Fruit fly (Drosophila melanogaster) whole organism, prepupa: ENCODE data around the gene Atg3.
A peak's percentile ranks its signal among the peaks of the same experiment; 100 is the strongest.

Experiments used
- CG10631 ChIP-seq: fragments of 200-800 bp; sonication (Bioruptor generic); optimal IDR thresholded peaks from 2 replicates; lab custom pipeline; 2016; ENCODE audit warnings: missing biosample characterization, missing genetic modification characterization
- CG10669 ChIP-seq: fragments of 200-800 bp; sonication (Bioruptor generic); optimal IDR thresholded peaks from 3 replicates; lab custom pipeline; 2018; ENCODE audit warnings: missing biosample characterization, mild to moderate bottlenecking, missing genetic modification characterization, moderate library complexity
- CG11294 ChIP-seq: fragments of 200-800 bp; sonication (Bioruptor generic); IDR thresholded peaks from 2 replicates; pipeline ENCODE4 v1.3.6; 2022; ENCODE audit warnings: missing biosample characterization, missing genetic modification characterization
- CG11762 ChIP-seq: fragments of 200-800 bp; sonication (Bioruptor generic); optimal IDR thresholded peaks from 3 replicates; lab custom pipeline; 2016; ENCODE audit warnings: missing biosample characterization, missing genetic modification characterization; ENCODE audit not compliant: insufficient read depth
- CG11902 ChIP-seq: fragments of 200-800 bp; sonication (Bioruptor generic); optimal IDR thresholded peaks from 3 replicates; lab custom pipeline; 2016; ENCODE audit warnings: missing biosample characterization, missing genetic modification characterization
- CG15336 ChIP-seq: fragments of 200-800 bp; sonication (Bioruptor generic); IDR thresholded peaks from 2 replicates; pipeline ENCODE4 v1.3.6; 2022; ENCODE audit warnings: missing biosample characterization, missing genetic modification characterization
- CG16779 ChIP-seq: fragments of 200-800 bp; sonication (Bioruptor generic); optimal IDR thresholded peaks from 3 replicates; lab custom pipeline; 2017; ENCODE audit warnings: missing biosample characterization, mild to moderate bottlenecking, missing genetic modification characterization
- CG3032 ChIP-seq: fragments of 200-800 bp; optimal IDR thresholded peaks from 2 replicates; lab custom pipeline; 2019; ENCODE audit warnings: missing biosample characterization, mild to moderate bottlenecking, missing genetic modification characterization, moderate library complexity
- CG32006 ChIP-seq: fragments of 200-800 bp; sonication (Bioruptor generic); optimal IDR thresholded peaks from 3 replicates; lab custom pipeline; 2017; ENCODE audit warnings: missing biosample characterization, mild to moderate bottlenecking, missing genetic modification characterization
- CG34406 ChIP-seq: fragments of 200-800 bp; sonication (Bioruptor generic); optimal IDR thresholded peaks from 3 replicates; lab custom pipeline; 2016; ENCODE audit warnings: missing biosample characterization, missing genetic modification characterization
- CG3919 ChIP-seq: fragments of 200-800 bp; sonication (Bioruptor generic); optimal IDR thresholded peaks from 3 replicates; lab custom pipeline; 2016; ENCODE audit warnings: missing biosample characterization, missing genetic modification characterization
- CG6163 ChIP-seq: fragments of 200-800 bp; sonication (Bioruptor generic); IDR thresholded peaks from 3 replicates; pipeline ENCODE4 v1.3.6; 2022; ENCODE audit warnings: missing biosample characterization, missing genetic modification characterization
- CG6276 ChIP-seq: fragments of 200-800 bp; sonication (Bioruptor generic); optimal IDR thresholded peaks from 2 replicates; lab custom pipeline; 2017; ENCODE audit warnings: missing biosample characterization, mild to moderate bottlenecking, missing genetic modification characterization
- CG6792 ChIP-seq: fragments of 200-800 bp; sonication (Bioruptor generic); optimal IDR thresholded peaks from 3 replicates; lab custom pipeline; 2016; ENCODE audit warnings: missing biosample characterization, missing genetic modification characterization
- CG6808 ChIP-seq: fragments of 200-800 bp; sonication (Bioruptor generic); optimal IDR thresholded peaks from 3 replicates; lab custom pipeline; 2017; ENCODE audit warnings: missing biosample characterization, missing genetic modification characterization, mild to moderate bottlenecking, moderate library complexity, missing genetic modification reagents
- CG6854 ChIP-seq: fragments of 200-800 bp; sonication (Bioruptor generic); optimal IDR thresholded peaks from 2 replicates; lab custom pipeline; 2017; ENCODE audit warnings: missing biosample characterization, mild to moderate bottlenecking, missing genetic modification characterization
- CG8319 ChIP-seq: fragments of 200-800 bp; sonication (Bioruptor generic); optimal IDR thresholded peaks from 3 replicates; lab custom pipeline; 2016; ENCODE audit warnings: missing biosample characterization, missing genetic modification characterization
- CG8632 ChIP-seq: fragments of 200-800 bp; sonication (Bioruptor generic); optimal IDR thresholded peaks from 3 replicates; lab custom pipeline; 2016; ENCODE audit warnings: missing biosample characterization, missing genetic modification characterization
- Eip75B ChIP-seq: fragments of 200-800 bp; sonication (Bioruptor generic); optimal IDR thresholded peaks from 3 replicates; lab custom pipeline; 2016; ENCODE audit warnings: missing biosample characterization, missing genetic modification characterization
- Eip93F ChIP-seq: fragments of 200-800 bp; sonication (Bioruptor generic); optimal IDR thresholded peaks from 2 replicates; lab custom pipeline; 2016; ENCODE audit warnings: missing biosample characterization, mild to moderate bottlenecking, missing genetic modification characterization
- Ets21C ChIP-seq: fragments of 200-800 bp; sonication (Bioruptor generic); optimal IDR thresholded peaks from 3 replicates; lab custom pipeline; 2016; ENCODE audit warnings: missing biosample characterization, missing genetic modification characterization
- Ets96B ChIP-seq: fragments of 200-800 bp; optimal IDR thresholded peaks from 2 replicates; lab custom pipeline; 2019; ENCODE audit warnings: missing biosample characterization, mild to moderate bottlenecking, missing genetic modification characterization, moderate library complexity
- Hr38 ChIP-seq: sonication (Bioruptor generic); optimal IDR thresholded peaks from 2 replicates; lab custom pipeline; 2016; ENCODE audit warnings: missing biosample characterization, missing genetic modification characterization
- Hr39 ChIP-seq: fragments of 200-800 bp; sonication (Bioruptor generic); optimal IDR thresholded peaks from 2 replicates; lab custom pipeline; 2016; ENCODE audit warnings: missing biosample characterization, missing genetic modification characterization
- Hr4 ChIP-seq: fragments of 200-800 bp; sonication (Bioruptor generic); optimal IDR thresholded peaks from 3 replicates; lab custom pipeline; 2016; ENCODE audit warnings: missing biosample characterization, missing genetic modification characterization
- Lpt ChIP-seq: fragments of 200-800 bp; sonication (Bioruptor generic); optimal IDR thresholded peaks from 3 replicates; lab custom pipeline; 2016; ENCODE audit warnings: missing biosample characterization, missing genetic modification characterization
- Met ChIP-seq: fragments of 200-800 bp; sonication (Bioruptor generic); optimal IDR thresholded peaks from 3 replicates; lab custom pipeline; 2016; ENCODE audit warnings: missing biosample characterization, missing genetic modification characterization
- OdsH ChIP-seq: fragments of 200-800 bp; sonication (Bioruptor generic); optimal IDR thresholded peaks from 3 replicates; lab custom pipeline; 2016; ENCODE audit warnings: missing biosample characterization, missing genetic modification characterization
- Smox ChIP-seq: fragments of 200-800 bp; sonication (Bioruptor generic); optimal IDR thresholded peaks from 3 replicates; lab custom pipeline; 2016; ENCODE audit warnings: missing biosample characterization, missing genetic modification characterization
- Sox102F ChIP-seq: fragments of 200-800 bp; sonication (Bioruptor generic); optimal IDR thresholded peaks from 2 replicates; lab custom pipeline; 2016; ENCODE audit warnings: missing biosample characterization, mild to moderate bottlenecking, missing genetic modification characterization
- Sox14 ChIP-seq: fragments of 200-800 bp; sonication (Bioruptor generic); optimal IDR thresholded peaks from 3 replicates; lab custom pipeline; 2016; ENCODE audit warnings: missing biosample characterization, missing genetic modification characterization
- Sox15 ChIP-seq: fragments of 200-800 bp; sonication (Bioruptor generic); optimal IDR thresholded peaks from 3 replicates; lab custom pipeline; 2016; ENCODE audit warnings: missing biosample characterization, missing genetic modification characterization
- achi ChIP-seq: fragments of 200-800 bp; sonication (Bioruptor generic); optimal IDR thresholded peaks from 3 replicates; lab custom pipeline; 2016; ENCODE audit warnings: missing biosample characterization, missing genetic modification characterization
- cyc ChIP-seq: fragments of 200-800 bp; sonication (Bioruptor generic); optimal IDR thresholded peaks from 3 replicates; lab custom pipeline; 2016; ENCODE audit warnings: missing biosample characterization, missing genetic modification characterization
- dsx ChIP-seq: fragments of 200-800 bp; optimal IDR thresholded peaks from 3 replicates; lab custom pipeline; 2019; ENCODE audit warnings: missing biosample characterization, mild to moderate bottlenecking, missing genetic modification characterization, moderate library complexity; ENCODE audit not compliant: poor library complexity, severe bottlenecking
- eg ChIP-seq: fragments of 200-800 bp; sonication (Bioruptor generic); IDR thresholded peaks from 3 replicates; pipeline ENCODE4 v1.3.6; 2022; ENCODE audit warnings: missing biosample characterization, missing genetic modification characterization
- esn ChIP-seq: fragments of 200-800 bp; sonication (Bioruptor generic); optimal IDR thresholded peaks from 2 replicates; lab custom pipeline; 2016; ENCODE audit warnings: missing biosample characterization, mild to moderate bottlenecking, missing genetic modification characterization, moderate library complexity
- fd59A ChIP-seq: fragments of 200-800 bp; sonication (Bioruptor generic); optimal IDR thresholded peaks from 2 replicates; lab custom pipeline; 2017; ENCODE audit warnings: missing biosample characterization, mild to moderate bottlenecking, missing genetic modification characterization, missing genetic modification reagents
- fd85E ChIP-seq: fragments of 200-800 bp; sonication (Bioruptor generic); optimal IDR thresholded peaks from 3 replicates; lab custom pipeline; 2016; ENCODE audit warnings: missing biosample characterization, missing genetic modification characterization
- fkh ChIP-seq: fragments of 200-800 bp; sonication (Bioruptor generic); optimal IDR thresholded peaks from 3 replicates; lab custom pipeline; 2017; ENCODE audit warnings: missing biosample characterization, mild to moderate bottlenecking, missing genetic modification characterization, moderate library complexity
- lz ChIP-seq: fragments of 200-800 bp; sonication (Bioruptor generic); optimal IDR thresholded peaks from 3 replicates; lab custom pipeline; 2016; ENCODE audit warnings: missing biosample characterization, missing genetic modification characterization
- pdm3 ChIP-seq: fragments of 200-800 bp; sonication (Bioruptor generic); optimal IDR thresholded peaks from 3 replicates; lab custom pipeline; 2016; ENCODE audit warnings: missing biosample characterization, missing genetic modification characterization
- salr ChIP-seq, 2 experiments: fragments of 200-800 bp; sonication (Bioruptor generic); optimal IDR thresholded peaks; 3 replicates each; lab custom pipeline; 2016 to 2018; ENCODE audit warnings: missing biosample characterization in 2 of 2, missing genetic modification characterization in 2 of 2, mild to moderate bottlenecking in 1 of 2
- spab ChIP-seq: fragments of 200-800 bp; sonication (Bioruptor generic); optimal IDR thresholded peaks from 2 replicates; lab custom pipeline; 2017; ENCODE audit warnings: missing biosample characterization, mild to moderate bottlenecking, missing genetic modification characterization, missing genetic modification reagents
- svp ChIP-seq: fragments of 200-800 bp; sonication (Bioruptor generic); peaks from one replicate; lab custom pipeline; 2016; ENCODE audit warnings: missing biosample characterization, missing genetic modification characterization
- vri ChIP-seq: fragments of 200-800 bp; sonication (Bioruptor generic); optimal IDR thresholded peaks from 3 replicates; lab custom pipeline; 2016; ENCODE audit warnings: missing biosample characterization, mild to moderate bottlenecking, missing genetic modification characterization

Gene Atg3

DNA sequence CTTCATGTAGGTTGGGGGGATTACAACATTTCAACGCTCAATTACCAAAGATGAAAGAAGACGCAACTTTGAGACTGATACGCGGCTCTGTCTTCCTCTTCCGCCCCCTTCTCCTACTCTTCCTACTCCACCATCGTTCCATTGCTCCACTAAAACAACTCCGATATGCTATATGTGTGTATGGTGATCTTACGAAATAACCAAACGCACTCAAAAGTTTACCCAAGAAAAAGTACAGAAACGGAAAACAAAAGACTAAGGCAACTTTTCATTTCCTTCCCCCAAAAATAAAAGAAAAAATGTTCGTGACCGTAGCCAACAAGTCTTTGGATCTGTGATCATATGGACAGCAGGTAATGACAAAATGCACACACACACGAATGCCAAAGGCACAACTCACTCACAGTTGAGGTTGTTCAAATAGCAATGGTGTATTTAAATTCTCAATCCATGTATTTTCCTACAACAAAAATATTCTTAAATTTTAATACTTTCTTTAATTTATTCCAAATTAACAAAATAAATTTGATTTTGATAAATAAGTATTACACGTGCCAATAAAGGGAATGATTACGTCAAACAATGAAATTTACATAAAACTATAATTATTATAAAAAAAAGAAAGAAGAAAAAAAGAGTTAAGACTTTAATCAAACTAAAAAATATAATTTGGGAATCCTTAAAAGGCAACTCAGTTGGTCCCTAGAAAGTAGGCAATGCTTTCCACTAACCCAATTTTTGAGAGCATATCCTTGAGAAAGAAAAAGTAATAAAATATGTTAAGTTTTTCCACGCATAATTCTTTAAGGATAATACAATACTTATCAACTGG lies 19.7 kb downstream of the Atg3 start (continued):
- TF ChIP-seq Hr4, result peak; percentile 26
- no peak for TF ChIP-seq Sox14 (GFP tag; lab: Kevin White, UChicago)

DNA sequence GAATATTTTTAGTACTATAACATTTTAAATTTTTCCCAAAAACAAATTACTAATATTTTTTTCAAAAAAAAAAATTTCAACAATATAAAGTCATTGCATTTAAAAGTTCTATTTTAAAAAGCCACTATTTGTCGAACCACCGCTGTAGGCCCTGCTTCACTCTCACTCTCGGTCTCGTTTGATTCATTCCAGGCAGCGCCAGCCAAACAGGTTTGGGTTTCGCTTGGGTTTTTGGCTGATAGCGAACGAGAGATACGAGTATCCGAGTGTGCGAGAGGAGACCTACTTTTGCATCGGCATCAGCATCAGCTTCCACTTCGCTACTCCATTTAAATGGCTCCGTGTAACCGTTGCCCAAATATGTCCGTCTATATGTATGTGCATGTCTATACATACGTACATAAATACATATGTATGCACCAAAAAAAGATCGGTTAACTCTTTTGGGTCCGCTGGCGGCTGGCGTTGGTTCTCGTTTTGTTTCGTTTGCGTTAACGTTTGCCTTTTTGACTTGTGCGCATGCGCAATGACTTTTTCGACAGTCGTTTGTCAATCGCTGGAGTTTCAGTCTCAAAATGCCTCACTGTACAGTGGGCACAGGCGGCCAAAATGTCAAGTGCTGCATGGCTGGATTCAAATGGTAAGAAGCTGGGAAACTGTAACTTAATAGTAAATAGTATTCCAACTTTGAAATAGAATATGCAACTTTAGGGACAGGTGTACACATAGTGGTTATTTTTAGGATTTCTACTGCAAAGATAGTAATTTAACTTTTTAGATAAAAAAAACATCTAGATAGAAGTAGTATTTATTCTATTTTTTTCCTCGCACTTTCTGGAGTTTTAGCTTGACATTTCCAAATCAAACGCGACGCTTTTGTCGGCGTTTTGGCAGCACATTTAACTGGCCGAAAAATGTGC lies 20.6 kb downstream of the Atg3 start:
- TF ChIP-seq cyc (GFP tag; lab: Kevin White, UChicago), result peak; percentile 18
- TF ChIP-seq CG8319 (GFP tag; lab: Kevin White, UChicago), result no peak
- 0 out of 2 replicates have a peak, but pooled peaks have one; percentile 31 for TF ChIP-seq CG11294 (GFP tag; lab: Robert Waterston, UW)
- TF ChIP-seq CG10631 (GFP tag; lab: Kevin White, UChicago), result no peak
- no peak for TF ChIP-seq salr (GFP tag; optimal IDR thresholded peaks at IDR 0.05; lab: Kevin White, UChicago)
- TF ChIP-seq fd59A (GFP tag; lab: Kevin White, UChicago), result no peak
- TF ChIP-seq CG6792, result peak; percentile 25
- peak; percentile 25 for TF ChIP-seq CG3919 (GFP tag; lab: Kevin White, UChicago)
- no peak for TF ChIP-seq CG16779 (tag; lab: Kevin White, UChicago)
- TF ChIP-seq lz (GFP tag; lab: Kevin White, UChicago), result peak; percentile 40
- TF ChIP-seq Eip93F (GFP tag; lab: Kevin White, UChicago), result no peak
- TF ChIP-seq esn (GFP tag; lab: Kevin White, UChicago), result peak; percentile 57
- TF ChIP-seq CG6808 (GFP tag; lab: Kevin White, UChicago), result no peak
- TF ChIP-seq pdm3 (GFP tag; lab: Kevin White, UChicago), result peak; percentile 63
- peak; percentile 63 for TF ChIP-seq CG15336 (GFP tag; lab: Robert Waterston, UW)
- TF ChIP-seq svp (GFP tag; lab: Kevin White, UChicago), result peak; percentile 82
- no peak for TF ChIP-seq spab (GFP tag; lab: Kevin White, UChicago)
- TF ChIP-seq fkh (GFP tag; lab: Kevin White, UChicago), result no peak
- no peak for TF ChIP-seq Ets96B (tag; lab: Kevin White, UChicago)
- no peak for TF ChIP-seq CG10669 (GFP tag; lab: Kevin White, UChicago)
- no peak for TF ChIP-seq dsx (GFP tag; lab: Kevin White, UChicago)
- peak; percentile 5 for TF ChIP-seq CG11902 (GFP tag; lab: Kevin White, UChicago)
- no peak for TF ChIP-seq CG3032 (tag; lab: Kevin White, UChicago)
- TF ChIP-seq CG8632 (GFP tag; lab: Kevin White, UChicago), result peak; percentile 10
- peak; percentile 10 for TF ChIP-seq Ets21C (GFP tag; lab: Kevin White, UChicago)
- TF ChIP-seq fd85E (GFP tag; lab: Kevin White, UChicago), result no peak
- peak; percentile 36 for TF ChIP-seq Sox102F (GFP tag; lab: Kevin White, UChicago)
- TF ChIP-seq vri (GFP tag; lab: Kevin White, UChicago), result no peak
- peak; percentile 52 for TF ChIP-seq CG6276 (GFP tag; lab: Kevin White, UChicago)
- peak; percentile 41; the same call in 2 of the 3 replicates for TF ChIP-seq CG6163
- peak; percentile 34 for TF ChIP-seq Sox15 (GFP tag; lab: Kevin White, UChicago)
- no peak for TF ChIP-seq CG6854 (GFP tag; lab: Kevin White, UChicago)
- no peak for TF ChIP-seq Hr38
- peak; percentile 53 for TF ChIP-seq Smox
- TF ChIP-seq achi, result peak; percentile 45
- TF ChIP-seq CG32006 (GFP tag; lab: Kevin White, UChicago), result peak; percentile 55
- TF ChIP-seq Eip75B (GFP tag; lab: Kevin White, UChicago), result peak; percentile 10
- peak; percentile 17 for TF ChIP-seq CG11762
- TF ChIP-seq CG34406 (GFP tag; lab: Kevin White, UChicago), result no peak
- peak; percentile 61 for TF ChIP-seq OdsH (GFP tag; lab: Kevin White, UChicago)
- TF ChIP-seq eg, result peak; percentile 65
- peak; percentile 48 for TF ChIP-seq Hr39
- TF ChIP-seq Met (GFP tag; lab: Kevin White, UChicago), result peak; percentile 47
- no peak for TF ChIP-seq Lpt (GFP tag; lab: Kevin White, UChicago)
